Worm (Caenorhabditis elegans): ENCODE results near the gene cest-1.1.

The cest-1.1 gene

ce11 chrV:14136152-14136551, 30.4 kb downstream of the cest-1.1 start (continued):
- TF ChIP-seq peb-1 (tag; optimal IDR thresholded peaks at IDR 0.05) (no peak), crh-2 (tag; optimal IDR thresholded peaks at IDR 0.05) (peak; percentile 60), alr-1 (tag; optimal IDR thresholded peaks at IDR 0.05) (no peak)

- TF ChIP-seq nhr-25 (tag; optimal IDR thresholded peaks at IDR 0.05) = peak; percentile 29
- no peak for TF ChIP-seq ZK546.5 (tag; optimal IDR thresholded peaks at IDR 0.05)
- TF ChIP-seq fos-1 (tag; optimal IDR thresholded peaks at IDR 0.05) = peak; percentile 75
Observed at ce11 chrV:14134757-14135441, 31.6 kb downstream of the cest-1.1 start.

- TF ChIP-seq lsy-2 (tag; optimal IDR thresholded peaks at IDR 0.05) (peak in 1 of 2 experiments; percentile 16), dmd-4 (tag; optimal IDR thresholded peaks at IDR 0.05) (no peak), sem-4 (tag; optimal IDR thresholded peaks at IDR 0.05) (no peak), sma-9 (GFP tag; optimal IDR thresholded peaks at IDR 0.05) (peak; percentile 8), sma-9 (tag; optimal IDR thresholded peaks at IDR 0.05) (no peak), nhr-25 (tag; optimal IDR thresholded peaks at IDR 0.05) (peak; percentile 17), mdl-1 (tag; optimal IDR thresholded peaks at IDR 0.05) (no peak), nhr-129 (tag; optimal IDR thresholded peaks at IDR 0.05) (peak; percentile 8)
Observed at ce11 chrV:14133002-14133763, 33.3 kb downstream of the cest-1.1 start.

- TF ChIP-seq mbf-1 (tag; optimal IDR thresholded peaks at IDR 0.05) = no peak
- TF ChIP-seq unc-39 (tag; optimal IDR thresholded peaks at IDR 0.05) = no peak
- TF ChIP-seq unc-55 (GFP tag; optimal IDR thresholded peaks at IDR 0.05) = no peak
- TF ChIP-seq dmd-4 (tag; optimal IDR thresholded peaks at IDR 0.05) = no peak
- no peak for TF ChIP-seq sma-9 (GFP tag; optimal IDR thresholded peaks at IDR 0.05)
- TF ChIP-seq sma-9 (tag; optimal IDR thresholded peaks at IDR 0.05) = no peak
- no peak for TF ChIP-seq blmp-1 (tag; optimal IDR thresholded peaks at IDR 0.05; ENCODE audit: insufficient read depth)
- no peak for TF ChIP-seq nhr-10 (tag; optimal IDR thresholded peaks at IDR 0.05)
- no peak for TF ChIP-seq nhr-25 (tag; optimal IDR thresholded peaks at IDR 0.05)
- no peak for TF ChIP-seq F13H6.1 (tag; optimal IDR thresholded peaks at IDR 0.05)
- TF ChIP-seq R02D3.7 (tag; optimal IDR thresholded peaks at IDR 0.05) = no peak
- TF ChIP-seq egl-27 (tag; optimal IDR thresholded peaks at IDR 0.05) = no peak
- no peak for TF ChIP-seq Y55F3AM.14 (GFP tag; optimal IDR thresholded peaks at IDR 0.05)
- TF ChIP-seq nhr-21 (tag; optimal IDR thresholded peaks at IDR 0.05) = no peak
- TF ChIP-seq ztf-11 (tag; optimal IDR thresholded peaks at IDR 0.05) = no peak
- no peak for TF ChIP-seq aly-2 (tag; optimal IDR thresholded peaks at IDR 0.05)
- no peak for TF ChIP-seq mab-5 (tag; optimal IDR thresholded peaks at IDR 0.05)
- no peak for TF ChIP-seq sma-3 (GFP tag; optimal IDR thresholded peaks at IDR 0.05)
Observed at ce11 chrV:14130226-14130625, 36.3 kb downstream of the cest-1.1 start.

ce11 chrV:14128858-14129257, 37.7 kb downstream of the cest-1.1 start:
- TF ChIP-seq Y55F3AM.14 (GFP tag; optimal IDR thresholded peaks at IDR 0.05) (peak; percentile 3), ceh-82 (tag; optimal IDR thresholded peaks at IDR 0.05) (no peak)

- TF ChIP-seq unc-55 (GFP tag; optimal IDR thresholded peaks at IDR 0.05) = no peak
- TF ChIP-seq fos-1 (tag; optimal IDR thresholded peaks at IDR 0.05) = peak; percentile 52
- TF ChIP-seq ceh-16 (tag; optimal IDR thresholded peaks at IDR 0.05) = no peak
- peak; percentile 18 for TF ChIP-seq nhr-129 (tag; optimal IDR thresholded peaks at IDR 0.05)
- TF ChIP-seq blmp-1 (tag; optimal IDR thresholded peaks at IDR 0.05; ENCODE audit: insufficient read depth) = no peak
Observed at ce11 chrV:14127834-14128233, 38.7 kb downstream of the cest-1.1 start.

All from whole organism, L2 larva.